Worm (Caenorhabditis elegans) whole organism, early embryonic: ENCODE measurements around the gene uroc-1.
A peak's percentile ranks its signal among the peaks of the same experiment; 100 is the strongest.
"Not testable (repeated sequence)": the region's sequence is repeated elsewhere in the genome, so short reads cannot be mapped to it uniquely, and the experiment has no call there.

Source experiments
- B0310.2 ChIP-seq: sonication (generic microtip); optimal IDR thresholded peaks from 2 replicates; lab custom pipeline; 2016; ENCODE audit warnings: mild to moderate bottlenecking, missing genetic modification characterization, missing compliant biosample characterization
- F13C5.2 ChIP-seq: sonication (generic microtip); optimal IDR thresholded peaks from 2 replicates; lab custom pipeline; 2017; ENCODE audit warnings: mild to moderate bottlenecking, missing genetic modification characterization, inconsistent platforms, missing compliant biosample characterization
- aly-1 ChIP-seq: sonication (generic microtip); optimal IDR thresholded peaks from 2 replicates; lab custom pipeline; 2016; ENCODE audit warnings: missing genetic modification characterization, missing compliant biosample characterization
- ama-1 ChIP-seq: fragments of 150-350 bp; optimal IDR thresholded peaks from 2 replicates; lab custom pipeline; 2014
- ceh-13 ChIP-seq: fragments of 200-800 bp; sonication (Bioruptor generic); optimal IDR thresholded peaks from 2 replicates; lab custom pipeline; 2018; ENCODE audit warnings: mild to moderate bottlenecking, missing genetic modification characterization, missing compliant biosample characterization
- ceh-36 ChIP-seq: sonication (generic microtip); optimal IDR thresholded peaks from 2 replicates; lab custom pipeline; 2016; ENCODE audit warnings: missing genetic modification characterization, inconsistent platforms, missing compliant biosample characterization
- ets-7 ChIP-seq: sonication (generic microtip); optimal IDR thresholded peaks from 2 replicates; lab custom pipeline; 2016; ENCODE audit warnings: missing genotype, missing genetic modification characterization, missing compliant biosample characterization
- flt-1 ChIP-seq: fragments of 200-800 bp; sonication (Bioruptor generic); IDR thresholded peaks from 2 replicates; pipeline ENCODE4 v1.3.6; 2022; ENCODE audit warnings: missing genetic modification characterization, missing compliant biosample characterization
- hmbx-1 ChIP-seq: sonication (generic microtip); optimal IDR thresholded peaks from 2 replicates; lab custom pipeline; 2016; ENCODE audit warnings: mild to moderate bottlenecking, missing genetic modification characterization, missing compliant biosample characterization
- hmg-4 ChIP-seq: fragments of 200-800 bp; sonication (Bioruptor generic); optimal IDR thresholded peaks from 2 replicates; lab custom pipeline; 2018; ENCODE audit warnings: mild to moderate bottlenecking, missing genetic modification characterization, missing compliant biosample characterization
- hnd-1 ChIP-seq: sonication (generic microtip); optimal IDR thresholded peaks from 2 replicates; lab custom pipeline; 2016; ENCODE audit warnings: missing genetic modification characterization, missing compliant biosample characterization
- pes-1 ChIP-seq: fragments of 200-800 bp; sonication (Bioruptor generic); IDR thresholded peaks from 2 replicates; pipeline ENCODE4 v1.3.6; 2022; ENCODE audit warnings: missing genetic modification reagents, missing genetic modification characterization, missing compliant biosample characterization
- scrt-1 ChIP-seq: fragments of 200-800 bp; sonication (Bioruptor generic); IDR thresholded peaks from 2 replicates; pipeline ENCODE4 v1.3.6; 2022; ENCODE audit warnings: missing genetic modification characterization, missing compliant biosample characterization
- sea-1 ChIP-seq: fragments of 200-800 bp; sonication (Bioruptor generic); conservative IDR thresholded peaks from 2 replicates; pipeline ENCODE4 v1.3.6; 2022; ENCODE audit warnings: missing genetic modification characterization, missing compliant biosample characterization
- tbx-11 ChIP-seq: fragments of 200-800 bp; sonication (Bioruptor generic); IDR thresholded peaks from 2 replicates; pipeline ENCODE4 v1.3.6; 2022; ENCODE audit warnings: missing genetic modification characterization, missing compliant biosample characterization
- tbx-37 ChIP-seq: fragments of 200-800 bp; sonication (Bioruptor generic); conservative IDR thresholded peaks from 2 replicates; pipeline ENCODE4 v1.3.6; 2022; ENCODE audit warnings: missing genetic modification reagents, missing genetic modification characterization, missing compliant biosample characterization
- tra-4 ChIP-seq: sonication (generic microtip); optimal IDR thresholded peaks from 2 replicates; lab custom pipeline; 2017; ENCODE audit warnings: missing genetic modification characterization, missing compliant biosample characterization

uroc-1 gene

DNA sequence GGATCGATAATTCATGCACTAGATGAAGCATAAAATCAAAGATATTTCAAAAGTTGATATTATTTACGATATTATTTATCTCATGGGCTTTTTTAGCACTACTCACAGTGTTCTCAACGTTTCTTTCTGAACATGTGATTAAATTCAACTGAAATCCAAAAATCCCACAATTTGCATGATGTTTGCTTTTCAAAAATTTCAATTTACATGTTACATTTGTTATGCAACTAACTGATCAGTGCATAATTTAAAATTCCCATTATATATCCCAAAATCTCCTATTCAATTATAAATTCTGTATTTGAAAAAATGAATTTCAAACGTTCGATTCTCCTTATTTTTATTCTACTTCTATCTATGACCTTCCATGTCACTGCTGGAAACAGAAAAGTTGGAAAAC is 14.2 kb downstream of the uroc-1 start, which contains the start of gene Y51H4A.937:
Y51H4A.937 (plus strand) TSS at position 301 of the 400 bp plus-strand sequence.
- TF ChIP-seq hmg-4 (GFP tag; lab: Kevin White, UChicago) (no peak), tra-4 (tag; lab: Kevin White, UChicago) (no peak), F13C5.2 (tag; lab: Kevin White, UChicago) (no peak), B0310.2 (no peak), flt-1 (GFP tag; lab: Robert Waterston, UW) (no peak), ama-1 (lab: Kevin White, UChicago) (no peak), aly-1 (tag; lab: Kevin White, UChicago) (no peak), tbx-11 (GFP tag; lab: Robert Waterston, UW) (no peak), sea-1 (GFP tag; lab: Robert Waterston, UW) (no peak), ets-7 (tag; lab: Kevin White, UChicago) (no peak), tbx-37 (no peak), ceh-36 (no peak), pes-1 (GFP tag; lab: Robert Waterston, UW) (no peak), ceh-13 (GFP tag; lab: Kevin White, UChicago) (no peak), scrt-1 (GFP tag; lab: Robert Waterston, UW) (no peak), hmbx-1 (no peak), hnd-1 (tag; lab: Kevin White, UChicago) (no peak)

DNA sequence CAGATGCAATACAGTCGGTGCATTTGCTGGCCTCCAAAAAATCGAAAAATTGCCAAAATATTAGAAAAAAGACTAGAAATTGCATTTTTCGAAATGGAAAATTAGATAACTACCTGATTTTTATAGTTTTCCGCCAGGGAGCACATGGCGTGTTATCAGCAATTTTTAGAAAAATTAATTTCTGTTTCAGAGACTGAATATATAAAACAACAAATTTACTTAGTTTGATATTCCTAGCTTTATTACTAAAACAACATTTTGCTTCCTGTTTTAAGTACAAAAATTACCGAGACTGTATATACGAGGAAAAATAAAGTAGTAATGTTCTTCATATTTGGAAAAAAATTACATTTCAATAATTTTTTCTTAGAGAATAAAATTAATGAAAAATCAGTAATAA is 16.5 kb downstream of the uroc-1 start, which contains the start of gene Y51H4A.5:
Y51H4A.5 (minus strand) TSS at position 101 of the 400 bp plus-strand sequence.
- TF ChIP-seq aly-1 (tag; lab: Kevin White, UChicago), result no peak
- no peak for TF ChIP-seq ets-7 (tag; lab: Kevin White, UChicago)
- TF ChIP-seq ceh-13 (GFP tag; lab: Kevin White, UChicago), result no peak
- TF ChIP-seq ama-1 (lab: Kevin White, UChicago), result no peak
- TF ChIP-seq tbx-11 (GFP tag; lab: Robert Waterston, UW), result no peak

DNA sequence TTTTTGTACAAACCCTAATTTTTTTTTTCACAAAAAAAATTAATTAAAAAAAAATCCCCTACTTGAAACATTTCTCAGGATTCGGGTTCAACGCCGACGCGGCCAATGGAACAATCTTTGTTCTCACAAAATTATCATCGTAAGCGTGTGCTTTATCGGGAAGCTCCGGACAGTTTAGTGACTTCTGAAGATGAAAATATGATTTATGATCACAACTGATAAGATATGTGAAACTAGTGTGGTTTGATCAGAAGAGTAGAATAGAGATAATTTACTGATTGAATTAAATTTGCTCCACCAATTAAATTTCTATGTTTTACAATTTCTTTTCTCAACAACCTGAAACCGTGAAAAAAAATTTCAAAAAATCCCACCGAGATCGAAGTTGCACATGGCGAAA is 17.5 kb downstream of the uroc-1 start:
- TF ChIP-seq ceh-36 (no peak), flt-1 (GFP tag; lab: Robert Waterston, UW) (no peak), hmbx-1 (no peak), scrt-1 (GFP tag; lab: Robert Waterston, UW) (no peak), ets-7 (tag; lab: Kevin White, UChicago) (no peak), pes-1 (GFP tag; lab: Robert Waterston, UW) (no peak), ama-1 (lab: Kevin White, UChicago) (no peak), aly-1 (tag; lab: Kevin White, UChicago) (no peak), ceh-13 (GFP tag; lab: Kevin White, UChicago) (no peak), hmg-4 (GFP tag; lab: Kevin White, UChicago) (no peak), tbx-37 (no peak), F13C5.2 (tag; lab: Kevin White, UChicago) (no peak), hnd-1 (tag; lab: Kevin White, UChicago) (no peak), B0310.2 (no peak), tra-4 (tag; lab: Kevin White, UChicago) (no peak), sea-1 (GFP tag; lab: Robert Waterston, UW) (no peak)

DNA sequence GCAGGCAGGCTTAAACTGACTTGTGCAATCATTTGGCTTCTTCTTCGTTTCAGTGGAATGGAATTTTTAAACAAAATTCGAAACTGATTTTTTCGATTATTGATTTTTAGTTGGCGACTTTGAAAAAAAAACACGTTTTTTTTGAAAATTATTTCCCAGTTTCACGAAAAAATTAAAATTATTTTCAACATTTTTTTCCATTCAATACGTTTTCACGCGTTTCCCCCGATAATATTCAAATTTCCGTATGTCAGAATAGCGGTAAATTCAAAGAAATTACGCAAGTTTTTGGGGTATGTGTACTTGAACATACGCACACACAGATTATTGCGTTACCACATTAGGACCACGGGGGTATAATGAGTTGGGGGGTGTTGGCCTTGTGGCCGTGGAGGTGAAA is 35.4 kb downstream of the uroc-1 start, which contains the start of gene Y51H4A.935:
Y51H4A.935 (minus strand) TSS at position 101 of the 400 bp plus-strand sequence.
- not testable (repeated sequence) for TF ChIP-seq flt-1 (GFP tag; lab: Robert Waterston, UW); tbx-37; aly-1 (tag; lab: Kevin White, UChicago)

DNA sequence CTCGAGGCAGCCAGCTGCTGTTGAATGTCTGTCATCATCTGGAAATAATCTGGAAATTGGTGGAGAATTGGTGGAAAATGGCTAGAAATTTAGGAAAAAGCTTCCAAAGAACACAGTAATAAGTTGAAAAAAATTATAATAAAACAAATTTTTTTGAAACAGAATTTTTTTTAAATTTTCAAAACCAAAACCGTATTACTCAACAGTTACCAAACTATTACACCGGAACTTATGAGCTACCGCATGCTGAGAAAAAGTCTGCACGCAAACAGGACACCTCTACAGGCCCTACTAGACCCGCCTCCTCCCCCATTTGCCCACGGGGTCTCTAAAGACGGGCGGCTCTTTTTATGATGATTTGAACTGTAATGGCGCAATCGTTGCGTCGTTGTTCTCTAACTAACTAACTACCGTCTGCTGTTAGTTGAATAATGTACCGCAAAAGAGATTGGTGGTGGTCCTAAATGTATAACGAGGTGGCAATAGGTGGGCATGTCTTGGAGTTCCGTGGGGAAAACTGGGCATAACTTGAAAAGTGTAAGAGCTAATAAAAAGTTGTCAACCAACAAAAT is 36.8 kb downstream of the uroc-1 start, which contains the start of gene zip-7:
zip-7 (minus strand) TSS at position 51 of the 572 bp plus-strand sequence.
- no peak for TF ChIP-seq ceh-13 (GFP tag; lab: Kevin White, UChicago)
- no peak for TF ChIP-seq tbx-11 (GFP tag; lab: Robert Waterston, UW)
- no peak for TF ChIP-seq ets-7 (tag; lab: Kevin White, UChicago)
- TF ChIP-seq pes-1 (GFP tag; lab: Robert Waterston, UW), result no peak
- no peak for TF ChIP-seq hnd-1 (tag; lab: Kevin White, UChicago)
- TF ChIP-seq ama-1 (lab: Kevin White, UChicago), result no peak
- TF ChIP-seq ceh-36, result no peak
- no peak for TF ChIP-seq sea-1 (GFP tag; lab: Robert Waterston, UW)
- no peak for TF ChIP-seq B0310.2
- TF ChIP-seq tra-4 (tag; lab: Kevin White, UChicago), result no peak
- no peak for TF ChIP-seq hmbx-1
- TF ChIP-seq hmg-4 (GFP tag; lab: Kevin White, UChicago), result no peak

DNA sequence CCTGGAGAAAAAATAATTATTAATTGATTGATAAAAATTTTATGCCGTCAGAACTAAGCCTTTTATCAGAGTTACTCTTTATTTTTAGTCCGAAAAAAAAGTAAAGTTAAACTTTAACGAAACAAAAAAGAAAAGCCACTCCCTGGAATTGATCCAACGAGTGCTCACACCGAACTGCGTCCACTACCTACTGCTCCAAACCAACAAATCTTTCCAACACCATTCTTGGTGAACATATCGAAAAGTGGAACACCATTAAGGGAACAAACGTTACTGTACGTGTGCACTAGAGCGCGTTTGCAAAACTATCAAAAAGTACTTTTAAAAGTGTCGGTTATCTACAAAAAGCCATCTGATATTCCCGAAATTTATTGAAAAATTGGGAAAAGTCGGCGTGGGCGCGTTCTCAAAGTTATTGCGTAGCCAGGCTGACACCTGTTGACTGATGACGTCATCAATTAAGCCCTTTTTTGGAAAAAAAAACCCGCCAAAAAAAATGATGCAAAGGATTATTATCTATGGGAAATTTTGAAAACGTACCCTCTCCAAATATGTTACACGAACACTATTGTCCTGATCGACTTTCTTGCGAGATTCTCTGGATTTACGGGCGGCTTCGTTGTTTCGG is 38.8 kb downstream of the uroc-1 start:
- 0 out of 2 replicates have a peak, but pooled peaks have one; percentile 10 for TF ChIP-seq scrt-1 (GFP tag; lab: Robert Waterston, UW)
- no peak for TF ChIP-seq hmbx-1
- TF ChIP-seq pes-1 (GFP tag; lab: Robert Waterston, UW), result peak; percentile 45; the same call in 1 of the 2 replicates
- no peak for TF ChIP-seq tbx-37
- TF ChIP-seq B0310.2, result no peak
- no peak for TF ChIP-seq hmg-4 (GFP tag; lab: Kevin White, UChicago)
- TF ChIP-seq F13C5.2 (tag; lab: Kevin White, UChicago), result no peak
- no peak for TF ChIP-seq sea-1 (GFP tag; lab: Robert Waterston, UW)
- no peak for TF ChIP-seq hnd-1 (tag; lab: Kevin White, UChicago)
- TF ChIP-seq flt-1 (GFP tag; lab: Robert Waterston, UW), result peak; percentile 66
- no peak for TF ChIP-seq ceh-13 (GFP tag; lab: Kevin White, UChicago)
- TF ChIP-seq tbx-11 (GFP tag; lab: Robert Waterston, UW), result no peak
- no peak for TF ChIP-seq ama-1 (lab: Kevin White, UChicago)
- no peak for TF ChIP-seq ets-7 (tag; lab: Kevin White, UChicago)
- TF ChIP-seq aly-1 (tag; lab: Kevin White, UChicago), result no peak
- TF ChIP-seq tra-4 (tag; lab: Kevin White, UChicago), result no peak
- no peak for TF ChIP-seq ceh-36
